Fruit fly (Drosophila melanogaster): ENCODE data around the gene sgl.
A peak's percentile ranks its signal among the peaks of the same experiment; 100 is the strongest.

The sgl gene

dm6 chr3L:6979387-6980249, 15.1 kb upstream of the sgl start, which contains the start of gene Galphai (continued):
- TF ChIP-seq gro (GFP tag; optimal IDR thresholded peaks at IDR 0.05) = peak; percentile 37
- no peak for TF ChIP-seq Optix (GFP tag; IDR thresholded peaks at IDR 0.05)
- peak; percentile 66 for TF ChIP-seq nmo (GFP tag; optimal IDR thresholded peaks at IDR 0.05)
- peak; percentile 19 for TF ChIP-seq CG1647 (GFP tag; optimal IDR thresholded peaks at IDR 0.05)
- TF ChIP-seq CG4820 (GFP tag; optimal IDR thresholded peaks at IDR 0.05) = peak; percentile 11
- no peak for TF ChIP-seq oc (tag; optimal IDR thresholded peaks at IDR 0.05)
- TF ChIP-seq CG14667 (GFP tag; IDR thresholded peaks at IDR 0.05) = no peak
- peak; percentile 44 for TF ChIP-seq luna (GFP tag; optimal IDR thresholded peaks at IDR 0.05)
- TF ChIP-seq Hr39 (optimal IDR thresholded peaks at IDR 0.05) = no peak
- no peak for TF ChIP-seq CG5245 (GFP tag; optimal IDR thresholded peaks at IDR 0.05)
- TF ChIP-seq NFAT (GFP tag; IDR thresholded peaks at IDR 0.05) = 0 out of 2 replicates have a peak, but pooled peaks have one; percentile 29
- peak; percentile 24 for TF ChIP-seq maf-S (GFP tag; optimal IDR thresholded peaks at IDR 0.05)
- TF ChIP-seq ken (GFP tag; IDR thresholded peaks at IDR 0.05) = peak; percentile 59; the same call in 1 of the 3 replicates
- no peak for TF ChIP-seq Doc3 (GFP tag; IDR thresholded peaks at IDR 0.05; ENCODE audit: partially characterized antibody)
- TF ChIP-seq Xbp1 (GFP tag; optimal IDR thresholded peaks at IDR 0.05) = peak; percentile 39
- no peak for TF ChIP-seq CG18619 (GFP tag; optimal IDR thresholded peaks at IDR 0.05)
- peak; percentile 27 for TF ChIP-seq Mes4 (GFP tag; optimal IDR thresholded peaks at IDR 0.05)
- TF ChIP-seq CG32767 (GFP tag; IDR thresholded peaks at IDR 0.05) = no peak
- TF ChIP-seq CG7271 (tag; optimal IDR thresholded peaks at IDR 0.05) = peak; percentile 13
- TF ChIP-seq CG9932 (GFP tag; IDR thresholded peaks at IDR 0.05) = peak; percentile 66
- no peak for TF ChIP-seq CG3995 (GFP tag; optimal IDR thresholded peaks at IDR 0.05)
- no peak for TF ChIP-seq ATbp (GFP tag; optimal IDR thresholded peaks at IDR 0.05)
- peak; percentile 82 for TF ChIP-seq MESR4 (GFP tag; optimal IDR thresholded peaks at IDR 0.05)
- no peak for TF ChIP-seq dan (GFP tag; IDR thresholded peaks at IDR 0.05)
- no peak for TF ChIP-seq HHEX (GFP tag; optimal IDR thresholded peaks at IDR 0.05)
- no peak for TF ChIP-seq CG2129 (GFP tag; IDR thresholded peaks at IDR 0.05; ENCODE audit: partially characterized antibody)
- TF ChIP-seq Poxn (GFP tag; IDR thresholded peaks at IDR 0.05) = no peak
- peak; percentile 37 for TF ChIP-seq pum (GFP tag; optimal IDR thresholded peaks at IDR 0.05)
- TF ChIP-seq caup (GFP tag; optimal IDR thresholded peaks at IDR 0.05; ENCODE audit: severe bottlenecking) = peak; percentile 47
- peak; percentile 60 for TF ChIP-seq CG42726 (GFP tag; IDR thresholded peaks at IDR 0.05; ENCODE audit: partially characterized antibody)
- TF ChIP-seq CG6813 (GFP tag; optimal IDR thresholded peaks at IDR 0.05) = no peak
- no peak for TF ChIP-seq fd96Cb (tag; optimal IDR thresholded peaks at IDR 0.05)
- no peak for TF ChIP-seq pan (optimal IDR thresholded peaks at IDR 0.05)
- no peak for TF ChIP-seq pan (GFP tag; optimal IDR thresholded peaks at IDR 0.05 in 1 of 2, IDR thresholded peaks at IDR 0.05 in 1 of 2)
- TF ChIP-seq CG17385 (GFP tag; optimal IDR thresholded peaks at IDR 0.05) = no peak
- TF ChIP-seq grau (tag; optimal IDR thresholded peaks at IDR 0.05) = peak; percentile 10
- no peak for TF ChIP-seq odd (GFP tag; optimal IDR thresholded peaks at IDR 0.05)
- no peak for TF ChIP-seq tx (GFP tag; optimal IDR thresholded peaks at IDR 0.05)
- peak; percentile 80 for TF ChIP-seq CG13624 (GFP tag; optimal IDR thresholded peaks at IDR 0.05)
- TF ChIP-seq CG3163 (GFP tag; optimal IDR thresholded peaks at IDR 0.05) = peak; percentile 36
- TF ChIP-seq knrl (GFP tag; IDR thresholded peaks at IDR 0.05; ENCODE audit: partially characterized antibody) = peak; percentile 71
- TF ChIP-seq dati (GFP tag; IDR thresholded peaks at IDR 0.05) = no peak
- TF ChIP-seq danr (GFP tag; IDR thresholded peaks at IDR 0.05) = no peak
- peak; percentile 17 for TF ChIP-seq kni (GFP tag; optimal IDR thresholded peaks at IDR 0.05)
- TF ChIP-seq CG33557 (GFP tag; optimal IDR thresholded peaks at IDR 0.05) = peak; percentile 4
- TF ChIP-seq CG12299 (tag; optimal IDR thresholded peaks at IDR 0.05) = peak; percentile 47
- no peak for TF ChIP-seq Trl (optimal IDR thresholded peaks at IDR 0.05)
- no peak for TF ChIP-seq Trl (GFP tag; optimal IDR thresholded peaks at IDR 0.05)
- TF ChIP-seq Dip2 (GFP tag; IDR thresholded peaks at IDR 0.05) = no peak
- TF ChIP-seq zfh1 (GFP tag; IDR thresholded peaks at IDR 0.05) = no peak

All from whole organism, embryonic.